Worm (Caenorhabditis elegans) whole organism, young adult: ENCODE data around the gene T22C8.4.

ENCODE experiments used
- B0019.2 ChIP-seq: fragments of 200-800 bp; sonication (Bioruptor generic); conservative IDR thresholded peaks from 2 replicates; pipeline ENCODE4 v1.3.6; 2022; ENCODE audit warnings: missing genetic modification reagents, missing genetic modification characterization, missing compliant biosample characterization
- B0035.1 ChIP-seq: sonication (generic microtip); optimal IDR thresholded peaks from 2 replicates; lab custom pipeline; 2016; ENCODE audit warnings: missing genetic modification characterization, mild to moderate bottlenecking, missing compliant biosample characterization, missing genotype, missing genetic modification reagents
- B0261.1 ChIP-seq: sonication (generic microtip); optimal IDR thresholded peaks from 2 replicates; lab custom pipeline; 2016; ENCODE audit warnings: mild to moderate bottlenecking, missing genetic modification characterization, moderate library complexity, missing compliant biosample characterization
- B0336.3 ChIP-seq: fragments of 200-800 bp; sonication (Bioruptor generic); IDR thresholded peaks from 2 replicates; pipeline ENCODE4 v1.3.6; 2022; ENCODE audit warnings: missing genetic modification characterization, missing compliant biosample characterization
- F10E7.11 ChIP-seq: sonication (generic microtip); optimal IDR thresholded peaks from 2 replicates; lab custom pipeline; 2017; ENCODE audit warnings: mild to moderate bottlenecking, missing genetic modification characterization, moderate library complexity, missing compliant biosample characterization
- F22D6.2 ChIP-seq: sonication (generic microtip); optimal IDR thresholded peaks from 2 replicates; lab custom pipeline; 2016; ENCODE audit warnings: mild to moderate bottlenecking, missing genetic modification characterization, missing compliant biosample characterization
- F23B12.7 ChIP-seq: sonication (generic microtip); optimal IDR thresholded peaks from 2 replicates; lab custom pipeline; 2017; ENCODE audit warnings: missing genetic modification characterization, mild to moderate bottlenecking, missing compliant biosample characterization, antibody characterized with exemption, moderate library complexity; ENCODE audit not compliant: insufficient read depth
- F33H1.4 ChIP-seq: fragments of 200-800 bp; sonication (Bioruptor generic); IDR thresholded peaks from 2 replicates; pipeline ENCODE4 v1.3.6; 2022; ENCODE audit warnings: missing genetic modification reagents, missing genetic modification characterization, missing compliant biosample characterization
- K11D2.4 ChIP-seq: fragments of 200-800 bp; sonication (Bioruptor generic); IDR thresholded peaks from 2 replicates; pipeline ENCODE4 v1.3.6; 2022; ENCODE audit warnings: missing genetic modification reagents, missing genetic modification characterization, missing compliant biosample characterization
- Y53G8AR.9 ChIP-seq: fragments of 200-800 bp; sonication (Bioruptor generic); conservative IDR thresholded peaks from 2 replicates; pipeline ENCODE4 v1.3.6; 2022; ENCODE audit warnings: missing genetic modification reagents, missing genetic modification characterization, missing compliant biosample characterization
- Y79H2A.3 ChIP-seq: fragments of 200-800 bp; sonication (Bioruptor generic); conservative IDR thresholded peaks from 2 replicates; pipeline ENCODE4 v1.3.6; 2022; ENCODE audit warnings: missing genetic modification reagents, missing genetic modification characterization, missing compliant biosample characterization
- Y95B8A.8 ChIP-seq: fragments of 200-800 bp; sonication (Bioruptor generic); IDR thresholded peaks from 2 replicates; pipeline ENCODE4 v1.3.6; 2022; ENCODE audit warnings: missing genetic modification reagents, missing genetic modification characterization, missing compliant biosample characterization
- ZK185.1 ChIP-seq: sonication (generic microtip); optimal IDR thresholded peaks from 2 replicates; lab custom pipeline; 2016; ENCODE audit warnings: mild to moderate bottlenecking, missing genetic modification characterization, missing compliant biosample characterization; ENCODE audit not compliant: poor library complexity, severe bottlenecking
- akir-1 ChIP-seq: fragments of 200-800 bp; sonication (Bioruptor generic); optimal IDR thresholded peaks from 2 replicates; lab custom pipeline; 2018; ENCODE audit warnings: mild to moderate bottlenecking, missing genetic modification characterization, moderate library complexity, missing compliant biosample characterization
- atf-7 ChIP-seq: sonication (generic microtip); optimal IDR thresholded peaks from 2 replicates; lab custom pipeline; 2017; ENCODE audit warnings: mild to moderate bottlenecking, missing genetic modification characterization, missing compliant biosample characterization
- attf-5 ChIP-seq: fragments of 200-800 bp; sonication (Bioruptor generic); optimal IDR thresholded peaks from 2 replicates; lab custom pipeline; 2018; ENCODE audit warnings: mild to moderate bottlenecking, missing genetic modification characterization, missing compliant biosample characterization
- bed-1 ChIP-seq: fragments of 200-800 bp; sonication (Bioruptor generic); IDR thresholded peaks from 2 replicates; pipeline ENCODE4 v1.3.6; 2022; ENCODE audit warnings: missing genetic modification reagents, missing genetic modification characterization, missing compliant biosample characterization
- ceh-40 ChIP-seq: fragments of 200-800 bp; sonication (Bioruptor generic); IDR thresholded peaks from 2 replicates; pipeline ENCODE4 v1.3.6; 2022; ENCODE audit warnings: missing genetic modification characterization, missing compliant biosample characterization
- ceh-91 ChIP-seq: fragments of 200-800 bp; sonication (Bioruptor generic); IDR thresholded peaks from 2 replicates; pipeline ENCODE4 v1.3.6; 2022; ENCODE audit warnings: missing genetic modification reagents, missing genetic modification characterization, missing compliant biosample characterization
- die-1 ChIP-seq: sonication (generic microtip); optimal IDR thresholded peaks from 2 replicates; lab custom pipeline; 2016; ENCODE audit warnings: missing genotype, mild to moderate bottlenecking, missing genetic modification characterization, missing compliant biosample characterization
- dpff-1 ChIP-seq: sonication (generic microtip); optimal IDR thresholded peaks from 2 replicates; lab custom pipeline; 2017; ENCODE audit warnings: mild to moderate bottlenecking, missing genetic modification characterization, missing compliant biosample characterization
- dpl-1 ChIP-seq: fragments of 150-350 bp; optimal IDR thresholded peaks from 2 replicates; lab custom pipeline; 2014; ENCODE audit warnings: missing biosample characterization, missing genetic modification reagents, missing genetic modification characterization
- ekl-4 ChIP-seq: fragments of 200-800 bp; sonication (Bioruptor generic); IDR thresholded peaks from 2 replicates; pipeline ENCODE4 v1.3.6; 2022; ENCODE audit warnings: missing genetic modification reagents, missing genetic modification characterization, missing compliant biosample characterization
- fkh-3 ChIP-seq: sonication (generic microtip); optimal IDR thresholded peaks from 2 replicates; lab custom pipeline; 2016; ENCODE audit warnings: mild to moderate bottlenecking, missing genetic modification characterization, missing compliant biosample characterization
- hrde-1 ChIP-seq: sonication (generic microtip); optimal IDR thresholded peaks from 2 replicates; lab custom pipeline; 2016; ENCODE audit warnings: missing genetic modification characterization, mild to moderate bottlenecking, missing compliant biosample characterization, moderate library complexity, missing genotype, missing genetic modification reagents, borderline replicate concordance
- hsf-1 ChIP-seq: fragments of 200-800 bp; sonication (Bioruptor generic); IDR thresholded peaks from 2 replicates; pipeline ENCODE4 v1.3.6; 2022; ENCODE audit warnings: missing genetic modification reagents, missing genetic modification characterization, missing compliant biosample characterization
- let-526 ChIP-seq: fragments of 200-800 bp; sonication (Bioruptor generic); IDR thresholded peaks from 2 replicates; pipeline ENCODE4 v1.3.6; 2022; ENCODE audit warnings: missing genetic modification reagents, missing genetic modification characterization, missing compliant biosample characterization
- lin-26 ChIP-seq: fragments of 200-800 bp; sonication (Bioruptor generic); IDR thresholded peaks from 2 replicates; pipeline ENCODE4 v1.3.6; 2022; ENCODE audit warnings: missing genetic modification reagents, missing genetic modification characterization, missing compliant biosample characterization
- lin-40 ChIP-seq: sonication (generic microtip); optimal IDR thresholded peaks from 2 replicates; lab custom pipeline; 2016; ENCODE audit warnings: missing genetic modification characterization, mild to moderate bottlenecking, missing compliant biosample characterization, missing genotype, missing genetic modification reagents
- lsl-1 ChIP-seq: fragments of 200-800 bp; sonication (Bioruptor generic); optimal IDR thresholded peaks from 2 replicates; lab custom pipeline; 2018; ENCODE audit warnings: mild to moderate bottlenecking, missing genetic modification characterization, moderate library complexity, missing compliant biosample characterization
- mxl-1 ChIP-seq: sonication (generic microtip); optimal IDR thresholded peaks from 2 replicates; lab custom pipeline; 2016; ENCODE audit warnings: missing genetic modification characterization, missing compliant biosample characterization
- nhr-120 ChIP-seq: fragments of 200-800 bp; sonication (Bioruptor generic); IDR thresholded peaks from 2 replicates; pipeline ENCODE4 v1.3.6; 2022; ENCODE audit warnings: missing genetic modification characterization, missing compliant biosample characterization
- sdz-38 ChIP-seq: sonication (generic microtip); optimal IDR thresholded peaks from 2 replicates; lab custom pipeline; 2016; ENCODE audit warnings: missing genotype, missing genetic modification characterization, missing compliant biosample characterization
- snpc-4 ChIP-seq, 5 experiments: fragments of 150-350 bp in 1 of 5; sonication (generic microtip) in 4 of 5; optimal IDR thresholded peaks; 2 replicates each; lab custom pipeline; 2014 to 2018; ENCODE audit warnings: missing genetic modification characterization in 5 of 5, missing biosample characterization in 3 of 5, antibody characterized with exemption in 2 of 5, mild to moderate bottlenecking in 2 of 5, missing compliant biosample characterization in 2 of 5, missing genotype in 2 of 5, moderate library complexity in 2 of 5, missing genetic modification reagents in 1 of 5
- sptf-2 ChIP-seq: fragments of 200-800 bp; sonication (Bioruptor generic); optimal IDR thresholded peaks from 2 replicates; lab custom pipeline; 2018; ENCODE audit warnings: mild to moderate bottlenecking, missing genetic modification characterization, missing compliant biosample characterization
- unc-130 ChIP-seq: sonication (generic microtip); optimal IDR thresholded peaks from 2 replicates; lab custom pipeline; 2016; ENCODE audit warnings: missing genetic modification reagents, missing genetic modification characterization, missing compliant biosample characterization
- xnd-1 ChIP-seq: sonication (generic microtip); optimal IDR thresholded peaks from 2 replicates; lab custom pipeline; 2016; ENCODE audit warnings: missing genotype, missing genetic modification reagents, missing genetic modification characterization, missing compliant biosample characterization
- ztf-18 ChIP-seq: sonication (generic microtip); optimal IDR thresholded peaks from 2 replicates; lab custom pipeline; 2016; ENCODE audit warnings: missing genotype, mild to moderate bottlenecking, missing genetic modification characterization, missing compliant biosample characterization
- ztf-28 ChIP-seq: fragments of 200-800 bp; sonication (Bioruptor generic); IDR thresholded peaks from 2 replicates; pipeline ENCODE4 v1.3.6; 2022; ENCODE audit warnings: missing genetic modification reagents, missing genetic modification characterization, missing compliant biosample characterization
- ztf-6 ChIP-seq: fragments of 200-800 bp; sonication (Bioruptor generic); IDR thresholded peaks from 2 replicates; pipeline ENCODE4 v1.3.6; 2022; ENCODE audit warnings: missing genetic modification reagents, missing genetic modification characterization, missing compliant biosample characterization

Gene T22C8.4

DNA sequence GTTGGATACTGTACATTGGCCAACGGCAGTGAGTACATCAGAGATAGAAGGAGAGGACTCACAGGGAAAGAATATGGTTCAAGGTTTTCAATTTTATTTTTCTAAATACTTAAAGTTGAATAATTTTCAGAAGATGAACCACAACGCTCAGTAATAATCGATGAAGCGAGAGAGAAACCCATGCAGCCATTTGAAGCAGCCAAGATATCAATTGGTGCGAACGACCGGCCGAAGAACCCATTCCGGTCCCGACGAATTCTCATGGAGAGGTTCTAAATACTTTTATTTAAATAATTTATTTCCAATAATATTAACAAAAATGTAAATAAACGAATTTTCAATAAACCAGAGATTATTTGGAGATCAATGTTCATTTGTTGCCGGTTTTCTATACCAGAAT lies 23.1 kb downstream of the T22C8.4 start, which contains the start of gene pigg-1:
Gene pigg-1 (minus strand): TSS at position 101 of the 400 bp plus-strand sequence.
- no peak for TF ChIP-seq bed-1 (GFP tag; lab: Robert Waterston, UW)
- no peak for TF ChIP-seq fkh-3 (tag; lab: Kevin White, UChicago)
- no peak for TF ChIP-seq ztf-6 (GFP tag; lab: Robert Waterston, UW)
- TF ChIP-seq, all 124 proteins: peak for 0

DNA sequence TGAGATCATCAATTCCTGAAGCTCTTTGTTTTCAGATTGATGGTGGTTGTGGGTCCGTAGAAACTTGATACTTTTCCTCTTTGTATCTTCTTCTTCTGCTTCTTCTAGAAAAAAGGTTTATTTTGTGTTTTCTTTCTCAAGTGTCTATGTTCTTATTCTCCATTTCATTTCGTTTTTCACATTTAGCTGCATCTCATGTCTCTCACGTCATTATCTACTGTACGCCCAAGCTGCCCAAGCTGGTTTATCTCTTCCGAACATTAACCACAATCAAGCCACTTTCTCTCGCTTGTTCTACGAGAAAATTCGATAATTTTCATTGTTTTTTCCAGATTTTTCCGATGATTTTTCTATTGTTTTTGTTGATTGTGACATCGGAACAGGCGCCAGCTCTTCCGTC lies 24.1 kb downstream of the T22C8.4 start, which contains the start of gene F28C6.5:
Gene F28C6.5 (plus strand): TSS at position 301 of the 400 bp plus-strand sequence.
- TF ChIP-seq K11D2.4 (no peak), sptf-2 (GFP tag; lab: Kevin White, UChicago) (no peak), dpff-1 (tag; lab: Kevin White, UChicago) (no peak), atf-7 (tag; lab: Kevin White, UChicago) (no peak), F22D6.2 (tag; lab: Kevin White, UChicago) (no peak), ztf-18 (no peak), B0336.3 (no peak), dpl-1 (no peak), ceh-91 (no peak), ceh-40 (GFP tag; lab: Robert Waterston, UW) (no peak)

DNA sequence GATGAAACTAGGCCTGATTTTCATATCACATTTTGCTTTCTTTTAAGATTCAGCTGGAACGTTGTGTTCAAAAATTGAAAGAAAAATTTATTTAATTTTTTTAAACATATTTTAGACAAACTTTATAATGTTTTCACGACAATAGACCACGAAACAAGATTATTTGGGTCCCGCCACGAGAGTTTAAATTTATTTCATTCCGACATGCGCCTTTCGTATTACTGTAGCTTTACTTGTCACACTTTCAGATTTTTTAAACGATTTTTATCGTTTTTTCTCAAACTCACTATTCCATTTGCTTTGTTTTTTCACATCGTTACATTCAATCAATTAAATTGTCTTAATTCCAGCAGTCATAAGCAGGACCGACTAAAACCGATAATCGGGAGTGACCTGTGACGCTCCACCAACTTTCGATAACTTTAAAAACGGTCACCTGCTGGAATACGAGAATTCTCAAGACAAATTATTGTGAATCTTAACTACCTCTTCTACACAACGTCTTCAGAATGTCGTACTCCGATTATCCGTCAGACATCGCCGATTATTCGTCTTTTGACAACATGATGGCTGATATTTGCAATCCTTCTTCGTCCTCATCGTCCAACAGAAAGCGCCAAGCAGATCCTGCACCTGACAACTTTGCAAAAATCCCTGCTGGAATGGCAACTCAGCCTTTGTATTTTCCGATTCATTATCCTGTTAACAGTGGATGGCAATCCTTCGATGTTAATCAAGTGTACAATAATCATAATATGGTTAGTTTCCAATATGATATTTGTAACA lies 29.3 kb downstream of the T22C8.4 start, which contains the start of gene aptf-3:
Gene aptf-3 (plus strand): TSS at position 351 of the 786 bp plus-strand sequence.
- TF ChIP-seq K11D2.4 (no peak), lsl-1 (GFP tag; lab: Kevin White, UChicago) (peak; percentile 71), F33H1.4 (peak; percentile 69)
- TF ChIP-seq, all 124 proteins: peak for 2

DNA sequence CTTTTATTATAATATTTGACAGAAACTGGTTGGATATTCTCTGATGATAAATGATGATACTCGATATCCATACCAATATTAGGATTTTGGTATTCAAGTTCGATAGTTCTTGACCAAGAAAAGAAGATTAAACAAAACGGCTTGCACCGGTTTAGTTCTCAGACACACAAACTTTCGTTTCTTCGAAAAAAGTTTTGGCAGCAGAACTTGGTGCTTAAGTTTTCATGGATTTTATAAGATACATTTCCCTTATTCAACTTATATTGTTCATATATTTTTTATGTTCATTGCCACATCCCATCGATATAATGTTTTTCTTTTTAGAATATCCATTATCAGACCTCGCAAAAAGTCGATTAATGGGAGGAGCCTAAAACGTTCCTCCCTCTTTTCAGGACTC lies 32.6 kb downstream of the T22C8.4 start, which contains the start of gene aptf-4:
Gene aptf-4 (plus strand): TSS at position 301 of the 400 bp plus-strand sequence.
- TF ChIP-seq xnd-1 (tag; lab: Kevin White, UChicago) (no peak), let-526 (GFP tag; lab: Robert Waterston, UW) (no peak), Y53G8AR.9 (no peak), hrde-1 (no peak), F22D6.2 (tag; lab: Kevin White, UChicago) (no peak), Y95B8A.8 (GFP tag; lab: Robert Waterston, UW) (no peak), B0261.1 (tag; lab: Kevin White, UChicago) (no peak), lin-40 (tag; lab: Kevin White, UChicago) (no peak), akir-1 (GFP tag; lab: Kevin White, UChicago) (no peak), sdz-38 (tag; lab: Kevin White, UChicago) (no peak), B0019.2 (GFP tag; lab: Robert Waterston, UW) (no peak), ztf-28 (GFP tag; lab: Robert Waterston, UW) (no peak)

DNA sequence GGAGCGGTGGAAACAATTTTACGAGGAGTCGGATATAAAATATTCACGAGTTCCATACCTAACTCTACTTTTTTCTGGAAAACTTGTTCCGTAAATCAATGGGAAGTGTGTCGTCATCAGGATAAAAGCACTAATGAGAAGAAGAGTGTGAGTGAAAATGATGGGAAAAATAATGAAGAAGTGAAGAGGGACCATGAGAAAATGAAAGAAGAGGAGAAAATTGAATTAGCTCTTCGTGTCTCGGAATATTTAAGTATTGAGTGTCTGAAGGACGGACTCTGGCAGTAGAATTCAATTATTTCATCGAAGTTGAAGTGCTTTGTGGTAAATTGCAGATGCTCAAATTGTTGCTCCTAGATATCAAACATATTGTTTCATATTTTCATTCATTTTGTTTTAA lies 34.1 kb downstream of the T22C8.4 start:
- no peak for TF ChIP-seq akir-1 (GFP tag; lab: Kevin White, UChicago)
- TF ChIP-seq nhr-120 (GFP tag; lab: Robert Waterston, UW), result no peak
- no peak for TF ChIP-seq ZK185.1 (tag; lab: Kevin White, UChicago)
- no peak for TF ChIP-seq attf-5
- no peak for TF ChIP-seq snpc-4 (GFP tag; optimal IDR thresholded peaks at IDR 0.05; lab: Kevin White, UChicago)
- TF ChIP-seq snpc-4 (tag; optimal IDR thresholded peaks at IDR 0.05; lab: Kevin White, UChicago), result no peak
- TF ChIP-seq Y79H2A.3 (GFP tag; lab: Robert Waterston, UW), result no peak
- no peak for TF ChIP-seq unc-130 (GFP tag; lab: Kevin White, UChicago)
- TF ChIP-seq die-1 (tag; lab: Kevin White, UChicago), result no peak
- TF ChIP-seq hsf-1 (GFP tag; lab: Robert Waterston, UW), result no peak
- TF ChIP-seq F23B12.7 (tag; lab: Kevin White, UChicago), result no peak
- TF ChIP-seq lin-26 (GFP tag; lab: Robert Waterston, UW), result no peak
- TF ChIP-seq mxl-1 (tag; lab: Kevin White, UChicago), result no peak
- TF ChIP-seq ceh-40 (GFP tag; lab: Robert Waterston, UW), result no peak
- TF ChIP-seq fkh-3 (tag; lab: Kevin White, UChicago), result no peak
- TF ChIP-seq ekl-4, result no peak
- no peak for TF ChIP-seq B0035.1 (tag; lab: Kevin White, UChicago)
- no peak for TF ChIP-seq dpff-1 (tag; lab: Kevin White, UChicago)
- no peak for TF ChIP-seq F10E7.11
